Fruit fly (Drosophila melanogaster): Measurements from ENCODE around the gene CG3777.
A peak's percentile ranks its signal among the peaks of the same experiment; 100 is the strongest.

The CG3777 gene

dm6 chrX:350266-350665 lies 70.8 kb downstream of the CG3777 start, which contains the start of gene CG43181:
Gene CG43181, plus strand, starts transcription at chrX:350566.
- no peak for TF ChIP-seq CG15710 (tag; optimal IDR thresholded peaks at IDR 0.05)
- no peak for TF ChIP-seq CG13204 (GFP tag; optimal IDR thresholded peaks at IDR 0.05)
- no peak for TF ChIP-seq CG34367 (tag; optimal IDR thresholded peaks at IDR 0.05)
- TF ChIP-seq Snoo (tag; optimal IDR thresholded peaks at IDR 0.05), result no peak
- no peak for TF ChIP-seq D1 (tag; optimal IDR thresholded peaks at IDR 0.05)
- TF ChIP-seq CG32121 (GFP tag; IDR thresholded peaks at IDR 0.05), result no peak
- TF ChIP-seq EcR (GFP tag; optimal IDR thresholded peaks at IDR 0.05), result no peak
- no peak for TF ChIP-seq CG17806 (tag; optimal IDR thresholded peaks at IDR 0.05)
- no peak for TF ChIP-seq CG10348 (GFP tag; IDR thresholded peaks at IDR 0.05)
- TF ChIP-seq CG12605 (GFP tag; IDR thresholded peaks at IDR 0.05), result no peak
- no peak for TF ChIP-seq CG8159 (tag; optimal IDR thresholded peaks at IDR 0.05)
- TF ChIP-seq CG9948 (tag; optimal IDR thresholded peaks at IDR 0.05), result no peak
- TF ChIP-seq CG8301 (tag; optimal IDR thresholded peaks at IDR 0.05), result no peak
- no peak for TF ChIP-seq CG14655 (GFP tag; optimal IDR thresholded peaks at IDR 0.05)
- TF ChIP-seq CG4496 (GFP tag; IDR thresholded peaks at IDR 0.05), result no peak
- TF ChIP-seq gl (tag; optimal IDR thresholded peaks at IDR 0.05), result no peak
- TF ChIP-seq Ets98B (GFP tag; IDR thresholded peaks at IDR 0.05), result no peak
- TF ChIP-seq Pif1A (GFP tag; optimal IDR thresholded peaks at IDR 0.05), result no peak
- TF ChIP-seq Pif1B (GFP tag; optimal IDR thresholded peaks at IDR 0.05), result no peak

- TF ChIP-seq CG14655 (GFP tag; optimal IDR thresholded peaks at IDR 0.05) (no peak), CG17806 (tag; optimal IDR thresholded peaks at IDR 0.05) (no peak), Pif1B (GFP tag; optimal IDR thresholded peaks at IDR 0.05) (no peak), fd96Ca (GFP tag; IDR thresholded peaks at IDR 0.05) (no peak), gl (tag; optimal IDR thresholded peaks at IDR 0.05) (no peak), EcR (GFP tag; optimal IDR thresholded peaks at IDR 0.05) (no peak), Ets98B (GFP tag; IDR thresholded peaks at IDR 0.05) (no peak), CG4496 (GFP tag; IDR thresholded peaks at IDR 0.05) (no peak), Snoo (tag; optimal IDR thresholded peaks at IDR 0.05) (no peak), CG13204 (GFP tag; optimal IDR thresholded peaks at IDR 0.05) (no peak), CG8159 (tag; optimal IDR thresholded peaks at IDR 0.05) (no peak), D1 (tag; optimal IDR thresholded peaks at IDR 0.05) (no peak), CG9948 (tag; optimal IDR thresholded peaks at IDR 0.05) (no peak)
Measured at dm6 chrX:350970-351369, 71.5 kb downstream of the CG3777 start.

- TF ChIP-seq CG15710 (tag; optimal IDR thresholded peaks at IDR 0.05) (no peak), CG17806 (tag; optimal IDR thresholded peaks at IDR 0.05) (no peak), CG13204 (GFP tag; optimal IDR thresholded peaks at IDR 0.05) (no peak), EcR (GFP tag; optimal IDR thresholded peaks at IDR 0.05) (no peak), CG9948 (tag; optimal IDR thresholded peaks at IDR 0.05) (no peak), CG8301 (tag; optimal IDR thresholded peaks at IDR 0.05) (no peak), CG4496 (GFP tag; IDR thresholded peaks at IDR 0.05) (no peak), fd96Ca (GFP tag; IDR thresholded peaks at IDR 0.05) (no peak)
Measured at dm6 chrX:351599-351998, 72.1 kb downstream of the CG3777 start.

dm6 chrX:352767-353166 lies 73.3 kb downstream of the CG3777 start, which contains the start of gene CG43182:
Gene CG43182, plus strand, starts transcription at chrX:353067.
- TF ChIP-seq CG4496 (GFP tag; IDR thresholded peaks at IDR 0.05) (no peak), fd96Ca (GFP tag; IDR thresholded peaks at IDR 0.05) (no peak), D1 (tag; optimal IDR thresholded peaks at IDR 0.05) (no peak), gl (tag; optimal IDR thresholded peaks at IDR 0.05) (no peak), EcR (GFP tag; optimal IDR thresholded peaks at IDR 0.05) (no peak), CG15710 (tag; optimal IDR thresholded peaks at IDR 0.05) (no peak), CG9948 (tag; optimal IDR thresholded peaks at IDR 0.05) (no peak), Ets98B (GFP tag; IDR thresholded peaks at IDR 0.05) (no peak), CG12605 (GFP tag; IDR thresholded peaks at IDR 0.05) (no peak), CG14655 (GFP tag; optimal IDR thresholded peaks at IDR 0.05) (no peak), CG34367 (tag; optimal IDR thresholded peaks at IDR 0.05) (no peak), Pif1A (GFP tag; optimal IDR thresholded peaks at IDR 0.05) (no peak), CG8159 (tag; optimal IDR thresholded peaks at IDR 0.05) (no peak), CG13204 (GFP tag; optimal IDR thresholded peaks at IDR 0.05) (no peak), Pif1B (GFP tag; optimal IDR thresholded peaks at IDR 0.05) (no peak)

- TF ChIP-seq CG8159 (tag; optimal IDR thresholded peaks at IDR 0.05) (no peak), CG15710 (tag; optimal IDR thresholded peaks at IDR 0.05) (no peak), CG8301 (tag; optimal IDR thresholded peaks at IDR 0.05) (no peak), D1 (tag; optimal IDR thresholded peaks at IDR 0.05) (no peak), CG10348 (GFP tag; IDR thresholded peaks at IDR 0.05) (no peak), gl (tag; optimal IDR thresholded peaks at IDR 0.05) (no peak), CG17806 (tag; optimal IDR thresholded peaks at IDR 0.05) (no peak), Ets98B (GFP tag; IDR thresholded peaks at IDR 0.05) (peak; percentile 39; the same call in 1 of the 2 replicates), CG9948 (tag; optimal IDR thresholded peaks at IDR 0.05) (no peak), CG12605 (GFP tag; IDR thresholded peaks at IDR 0.05) (no peak), fd96Ca (GFP tag; IDR thresholded peaks at IDR 0.05) (peak; percentile 52; the same call in 1 of the 3 replicates), CG4496 (GFP tag; IDR thresholded peaks at IDR 0.05) (peak; percentile 64), Pif1B (GFP tag; optimal IDR thresholded peaks at IDR 0.05) (no peak), CG32121 (GFP tag; IDR thresholded peaks at IDR 0.05) (no peak), Pif1A (GFP tag; optimal IDR thresholded peaks at IDR 0.05) (no peak), CG34367 (tag; optimal IDR thresholded peaks at IDR 0.05) (no peak), CG14655 (GFP tag; optimal IDR thresholded peaks at IDR 0.05) (no peak), EcR (GFP tag; optimal IDR thresholded peaks at IDR 0.05) (no peak), CG13204 (GFP tag; optimal IDR thresholded peaks at IDR 0.05) (no peak), rn (GFP tag; IDR thresholded peaks at IDR 0.05) (no peak)
Measured at dm6 chrX:353929-354515, 74.5 kb downstream of the CG3777 start.

dm6 chrX:356232-356631 lies 76.7 kb downstream of the CG3777 start, which contains the start of gene y:
Gene y, plus strand, starts transcription at chrX:356509.
- TF ChIP-seq CG8301 (tag; optimal IDR thresholded peaks at IDR 0.05) (no peak), rn (GFP tag; IDR thresholded peaks at IDR 0.05) (0 out of 2 replicates have a peak, but pooled peaks have one; percentile 3), CG14655 (GFP tag; optimal IDR thresholded peaks at IDR 0.05) (no peak), Snoo (tag; optimal IDR thresholded peaks at IDR 0.05) (no peak), Pif1A (GFP tag; optimal IDR thresholded peaks at IDR 0.05) (no peak), CG15710 (tag; optimal IDR thresholded peaks at IDR 0.05) (no peak), CG34367 (tag; optimal IDR thresholded peaks at IDR 0.05) (no peak)
